Fruit fly (Drosophila melanogaster) whole organism, wandering third instar larva: ENCODE results near the gene Lcp65Ag2.
"Not testable (repeated sequence)": the region's sequence is repeated elsewhere in the genome, so short reads cannot be mapped to it uniquely, and the experiment has no call there.

ENCODE experiments used
- Abd-B ChIP-seq: fragments of >200 bp; optimal IDR thresholded peaks from 2 replicates; lab custom pipeline; 2017; ENCODE audit warnings: missing biosample characterization, missing genetic modification characterization
- CG32264 ChIP-seq: fragments of 200-800 bp; sonication (Bioruptor generic); optimal IDR thresholded peaks from 2 replicates; lab custom pipeline; 2016; ENCODE audit warnings: missing biosample characterization, missing genetic modification characterization
- CG9705 ChIP-seq: fragments of 200-800 bp; sonication (Bioruptor generic); optimal IDR thresholded peaks from 2 replicates; lab custom pipeline; 2018; ENCODE audit warnings: missing biosample characterization, mild to moderate bottlenecking, missing genetic modification characterization
- CrebA ChIP-seq: fragments of 200-800 bp; sonication (Bioruptor generic); optimal IDR thresholded peaks from 2 replicates; lab custom pipeline; 2016; ENCODE audit warnings: missing biosample characterization, mild to moderate bottlenecking, missing genetic modification characterization, borderline replicate concordance
- Dfd ChIP-seq: fragments of >200 bp; optimal IDR thresholded peaks from 2 replicates; lab custom pipeline; 2017; ENCODE audit warnings: missing biosample characterization, missing genetic modification characterization
- Dif ChIP-seq: fragments of 200-275, 200-300 bp; sonication (Bioruptor generic); optimal IDR thresholded peaks from 2 replicates; lab custom pipeline; 2018; ENCODE audit warnings: missing biosample characterization, missing genetic modification characterization; ENCODE audit not compliant: partially characterized antibody
- HLH106 ChIP-seq: fragments of 200-800 bp; optimal IDR thresholded peaks from 3 replicates; lab custom pipeline; 2019; ENCODE audit warnings: missing biosample characterization, mild to moderate bottlenecking, missing genetic modification characterization, moderate library complexity
- Hnf4 ChIP-seq: fragments of 200-800 bp; sonication (Bioruptor generic); optimal IDR thresholded peaks from 2 replicates; lab custom pipeline; 2016; ENCODE audit warnings: missing biosample characterization, mild to moderate bottlenecking, missing genetic modification characterization
- Hr78 ChIP-seq: fragments of >200 bp; optimal IDR thresholded peaks from 2 replicates; lab custom pipeline; 2017; ENCODE audit warnings: missing biosample characterization, missing genetic modification characterization
- Hr83 ChIP-seq: fragments of 200-300 bp; sonication (Bioruptor generic); optimal IDR thresholded peaks from 2 replicates; lab custom pipeline; 2016; ENCODE audit warnings: missing biosample characterization, mild to moderate bottlenecking, missing genetic modification characterization, moderate library complexity; ENCODE audit not compliant: poor library complexity, severe bottlenecking
- Jra ChIP-seq: sonication (Bioruptor generic); optimal IDR thresholded peaks from 2 replicates; lab custom pipeline; 2016; ENCODE audit warnings: missing biosample characterization, missing genetic modification characterization
- Mio ChIP-seq: sonication (Bioruptor generic); optimal IDR thresholded peaks from 2 replicates; lab custom pipeline; 2016; ENCODE audit warnings: missing biosample characterization, missing genetic modification characterization
- Myc ChIP-seq: fragments of >200 bp; optimal IDR thresholded peaks from 2 replicates; lab custom pipeline; 2017
- OdsH ChIP-seq: fragments of 200-800 bp; sonication (Bioruptor generic); optimal IDR thresholded peaks from 2 replicates; lab custom pipeline; 2016; ENCODE audit warnings: missing biosample characterization, mild to moderate bottlenecking, missing genetic modification characterization
- Sp1 ChIP-seq: fragments of 200-800 bp; sonication (Bioruptor generic); optimal IDR thresholded peaks from 3 replicates; lab custom pipeline; 2019; ENCODE audit warnings: missing biosample characterization, mild to moderate bottlenecking, missing genetic modification characterization, moderate library complexity
- Vsx2 ChIP-seq: fragments of 200-300, 225-300 bp; sonication (Bioruptor generic); optimal IDR thresholded peaks from 2 replicates; lab custom pipeline; 2018; ENCODE audit warnings: missing biosample characterization, missing genetic modification characterization; ENCODE audit not compliant: partially characterized antibody
- br ChIP-seq: fragments of 200-800 bp; sonication (Bioruptor generic); optimal IDR thresholded peaks from 2 replicates; lab custom pipeline; 2016; ENCODE audit warnings: missing biosample characterization, missing genetic modification characterization
- dmrt93B ChIP-seq: fragments of 200-800 bp; sonication (Bioruptor generic); optimal IDR thresholded peaks from 2 replicates; lab custom pipeline; 2018; ENCODE audit warnings: missing biosample characterization, mild to moderate bottlenecking, missing genetic modification characterization
- dsf ChIP-seq: sonication (Bioruptor generic); optimal IDR thresholded peaks from 2 replicates; lab custom pipeline; 2016; ENCODE audit warnings: missing biosample characterization, missing genetic modification characterization, borderline replicate concordance
- ey ChIP-seq: fragments of 200-800 bp; sonication (Bioruptor generic); optimal IDR thresholded peaks from 2 replicates; lab custom pipeline; 2016; ENCODE audit warnings: missing biosample characterization, missing genetic modification characterization
- foxo ChIP-seq, 2 experiments: fragments of 200-800 bp; sonication (Bioruptor generic); optimal IDR thresholded peaks; 2 replicates in 1 of 2; 3 replicates in 1 of 2; lab custom pipeline; 2016 to 2017; ENCODE audit warnings: missing biosample characterization in 2 of 2, missing genetic modification characterization in 2 of 2
- fru ChIP-seq: fragments of 200-800 bp; sonication (Bioruptor generic); optimal IDR thresholded peaks from 3 replicates; lab custom pipeline; 2016; ENCODE audit warnings: missing biosample characterization, mild to moderate bottlenecking, missing genetic modification characterization
- h ChIP-seq: fragments of 200-800 bp; sonication (Bioruptor generic); optimal IDR thresholded peaks from 3 replicates; lab custom pipeline; 2016; ENCODE audit warnings: missing biosample characterization, mild to moderate bottlenecking, missing genetic modification characterization
- jim ChIP-seq: fragments of 175-275, 200-325 bp; sonication (Bioruptor generic); optimal IDR thresholded peaks from 2 replicates; lab custom pipeline; 2016; ENCODE audit warnings: missing biosample characterization, mild to moderate bottlenecking, missing genetic modification characterization
- lola ChIP-seq: fragments of >200 bp; optimal IDR thresholded peaks from 2 replicates; lab custom pipeline; 2017; ENCODE audit warnings: missing biosample characterization, missing genetic modification characterization
- pan ChIP-seq: fragments of >200 bp; optimal IDR thresholded peaks from 2 replicates; lab custom pipeline; 2017
- rgr ChIP-seq: fragments of 200-800 bp; sonication (Bioruptor generic); optimal IDR thresholded peaks from 3 replicates; lab custom pipeline; 2016; ENCODE audit warnings: missing biosample characterization, mild to moderate bottlenecking, missing genetic modification characterization
- sage ChIP-seq: fragments of 200-800 bp; sonication (Bioruptor generic); optimal IDR thresholded peaks from 2 replicates; lab custom pipeline; 2016; ENCODE audit warnings: missing biosample characterization, mild to moderate bottlenecking, missing genetic modification characterization
- sv ChIP-seq: fragments of 200-800 bp; sonication (Bioruptor generic); optimal IDR thresholded peaks from 3 replicates; lab custom pipeline; 2016; ENCODE audit warnings: missing biosample characterization, missing genetic modification characterization
- tai ChIP-seq: sonication (Bioruptor generic); optimal IDR thresholded peaks from 2 replicates; lab custom pipeline; 2016; ENCODE audit warnings: missing biosample characterization, missing genetic modification characterization
- usp ChIP-seq: fragments of >200 bp; optimal IDR thresholded peaks from 2 replicates; lab custom pipeline; 2017; ENCODE audit warnings: missing biosample characterization, missing genetic modification characterization
- woc ChIP-seq: sonication (Bioruptor generic); optimal IDR thresholded peaks from 2 replicates; lab custom pipeline; 2016; ENCODE audit warnings: missing biosample characterization, mild to moderate bottlenecking, missing genetic modification characterization

Gene Lcp65Ag2

DNA sequence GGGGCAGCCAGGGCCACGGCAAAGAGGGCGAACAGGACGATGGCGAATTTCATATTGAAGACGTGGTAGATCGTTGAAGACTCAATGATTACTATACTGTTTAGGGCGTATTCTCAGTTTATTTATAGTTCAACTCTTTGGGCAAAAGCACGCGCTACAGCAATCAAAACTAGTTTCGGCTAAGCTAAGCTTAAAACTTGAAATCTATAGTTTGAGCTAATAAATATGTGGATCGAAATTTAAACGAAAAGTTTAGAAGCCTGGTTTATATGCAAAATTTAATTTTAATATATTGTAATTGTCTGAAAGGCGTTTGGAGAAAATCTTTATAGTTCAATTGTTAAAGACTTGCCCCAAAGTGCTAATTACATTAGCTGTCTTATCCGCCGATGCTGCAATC lies 14.5 kb upstream of the Lcp65Ag2 start, which contains the start of gene Cpr65Ax1:
Gene Cpr65Ax1, minus strand, starts transcription at position 101 of the 400 bp plus-strand sequence.
- not testable (repeated sequence) for TF ChIP-seq Hr83; dmrt93B (GFP tag; lab: Kevin White, UChicago); sv
- TF ChIP-seq, all 38 proteins: peak for 0; not testable (repeated sequence) for 38

DNA sequence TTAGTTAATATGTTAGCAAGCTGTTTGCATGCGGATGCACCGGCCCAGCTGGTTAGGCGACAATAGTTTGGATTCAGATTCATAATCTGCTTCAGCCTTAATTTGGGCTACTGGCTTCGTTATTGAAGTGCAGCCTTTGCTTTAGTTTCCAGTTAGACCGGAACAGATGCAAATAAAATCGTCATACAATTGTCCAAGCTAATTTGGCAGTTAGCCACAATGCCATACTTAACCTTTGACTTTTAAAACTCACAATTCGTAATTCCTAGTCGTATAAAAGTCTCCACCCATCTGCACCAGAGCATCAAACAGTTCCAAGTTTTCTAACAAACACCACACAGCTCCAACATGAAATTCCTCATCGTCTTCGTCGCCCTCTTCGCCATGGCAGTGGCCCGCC lies 13.0 kb upstream of the Lcp65Ag2 start, which contains the start of gene Lcp65Ab2:
Gene Lcp65Ab2, plus strand, starts transcription at position 301 of the 400 bp plus-strand sequence.
- TF ChIP-seq CG32264; lola (GFP tag; lab: Kevin White, UChicago); HLH106 (tag; lab: Kevin White, UChicago): not testable (repeated sequence)

DNA sequence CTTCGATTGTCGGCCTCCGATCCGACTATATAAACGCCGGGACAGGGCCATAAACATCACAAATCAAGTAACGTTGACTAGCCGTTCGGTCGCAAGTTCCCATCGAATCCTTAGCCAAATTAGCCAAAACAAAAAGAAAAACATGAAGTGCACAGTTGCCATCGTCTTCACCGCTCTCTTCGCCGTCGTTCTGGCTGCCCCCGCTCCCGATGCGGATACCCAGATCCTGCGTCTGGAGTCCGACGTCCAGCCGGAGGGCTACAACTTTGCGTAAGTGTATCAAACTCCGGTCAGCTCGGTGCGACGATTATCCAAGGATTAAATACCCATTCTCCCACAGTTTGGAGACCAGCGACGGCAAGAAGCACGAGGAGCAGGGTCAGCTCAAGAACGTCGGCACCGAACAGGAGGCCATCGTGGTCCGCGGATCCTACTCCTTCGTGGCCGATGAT lies 11.4 kb upstream of the Lcp65Ag2 start, which contains the start of gene Lcp65Ac:
Gene Lcp65Ac, plus strand, starts transcription at position 51 of the 452 bp plus-strand sequence.
- TF ChIP-seq rgr (no peak), woc (GFP tag; lab: Kevin White, UChicago) (no peak), lola (GFP tag; lab: Kevin White, UChicago) (no peak), foxo (GFP tag; optimal IDR thresholded peaks at IDR 0.05; lab: Kevin White, UChicago) (no peak), fru (GFP tag; lab: Kevin White, UChicago) (no peak), CG9705 (GFP tag; lab: Kevin White, UChicago) (no peak), ey (GFP tag; lab: Kevin White, UChicago) (no peak), OdsH (GFP tag; lab: Kevin White, UChicago) (no peak), Hr83 (no peak), CrebA (GFP tag; lab: Kevin White, UChicago) (no peak), Jra (GFP tag; lab: Kevin White, UChicago) (no peak), jim (GFP tag; lab: Kevin White, UChicago) (no peak), Hr78 (GFP tag; lab: Kevin White, UChicago) (no peak), Sp1 (no peak), dsf (GFP tag; lab: Kevin White, UChicago) (no peak)
- TF ChIP-seq, all 38 proteins: peak for 0

DNA sequence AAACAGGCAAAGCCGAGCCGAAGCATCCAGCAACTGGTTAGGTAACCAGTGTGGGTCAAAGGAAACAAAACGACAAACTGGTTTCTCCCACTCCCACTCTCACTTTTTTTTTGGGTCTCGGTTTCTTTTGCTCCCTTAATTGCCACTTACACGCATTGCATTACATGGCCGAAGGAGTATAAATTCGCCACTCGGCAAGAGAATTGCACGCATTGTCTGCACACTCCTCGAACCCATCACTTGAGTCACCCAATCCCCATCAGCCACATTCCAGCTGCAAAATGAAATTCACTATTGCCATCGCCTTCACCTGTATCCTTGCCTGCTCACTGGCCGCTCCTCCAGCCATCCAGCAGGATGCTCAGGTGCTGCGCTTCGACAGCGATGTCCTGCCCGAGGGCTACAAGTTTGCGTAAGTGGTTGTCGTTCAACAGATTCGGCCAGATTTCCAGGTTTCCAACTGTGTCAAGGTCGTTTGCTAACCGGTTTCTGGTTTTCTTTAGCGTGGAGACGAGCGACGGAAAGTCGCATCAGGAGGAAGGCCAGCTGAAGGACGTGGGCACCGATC lies 9.9 kb upstream of the Lcp65Ag2 start, which contains the start of gene Lcp65Ad:
Gene Lcp65Ad, plus strand, starts transcription at position 208 of the 568 bp plus-strand sequence.
- TF ChIP-seq Mio (GFP tag; lab: Kevin White, UChicago): no peak
- TF ChIP-seq br (GFP tag; lab: Kevin White, UChicago): no peak
- TF ChIP-seq CG9705 (GFP tag; lab: Kevin White, UChicago): no peak
- TF ChIP-seq fru (GFP tag; lab: Kevin White, UChicago): no peak

DNA sequence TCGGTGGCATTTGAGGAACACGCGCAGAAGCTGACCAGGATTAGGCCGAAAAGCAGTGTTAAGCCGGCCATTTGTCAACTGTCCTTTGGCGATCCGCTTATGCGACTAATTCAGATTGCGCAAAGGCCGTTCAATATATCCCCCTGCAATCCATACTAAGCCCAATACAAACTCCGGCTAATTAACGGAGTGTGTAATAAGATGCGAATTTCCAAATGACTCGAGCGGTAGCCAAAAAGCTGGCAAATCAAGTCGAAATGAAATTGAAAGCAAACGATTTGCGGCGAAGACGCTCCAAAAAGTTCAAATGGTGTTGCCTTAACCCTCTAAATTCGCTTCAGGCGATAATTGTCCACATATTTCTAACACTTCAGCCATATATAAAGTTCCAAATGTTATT lies 8.9 kb upstream of the Lcp65Ag2 start, which contains the start of gene Cpr65Aw:
Gene Cpr65Aw, minus strand, starts transcription at position 101 of the 400 bp plus-strand sequence.
- TF ChIP-seq HLH106 (tag; lab: Kevin White, UChicago) (no peak), pan (lab: Kevin White, UChicago) (no peak), jim (GFP tag; lab: Kevin White, UChicago) (no peak), lola (GFP tag; lab: Kevin White, UChicago) (no peak), fru (GFP tag; lab: Kevin White, UChicago) (no peak), h (GFP tag; lab: Kevin White, UChicago) (no peak), rgr (no peak), ey (GFP tag; lab: Kevin White, UChicago) (no peak), usp (GFP tag; lab: Kevin White, UChicago) (no peak), Vsx2 (GFP tag; lab: Kevin White, UChicago) (no peak), Hnf4 (no peak), sage (GFP tag; lab: Kevin White, UChicago) (no peak), woc (GFP tag; lab: Kevin White, UChicago) (no peak), Dfd (GFP tag; lab: Kevin White, UChicago) (no peak)

DNA sequence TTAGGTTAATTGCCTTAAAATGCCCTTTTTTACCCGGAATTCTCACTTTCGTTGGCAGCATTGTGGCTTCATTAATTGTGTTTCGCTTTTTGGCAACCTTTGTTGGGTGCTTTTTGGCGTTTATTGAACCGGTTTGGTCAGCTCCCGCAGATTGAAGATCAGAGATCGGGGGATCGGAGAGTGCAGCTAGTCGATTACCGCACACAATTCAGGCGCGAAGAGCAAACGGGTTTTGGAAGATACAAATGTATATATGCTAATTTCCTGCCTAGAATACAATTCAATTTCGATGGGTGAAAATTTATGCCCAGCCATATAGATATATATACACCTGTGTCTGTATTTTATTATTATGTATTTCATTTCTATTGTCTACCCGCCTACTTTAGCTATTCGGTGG lies 8.1 kb upstream of the Lcp65Ag2 start:
- peak; percentile 15 for TF ChIP-seq Dif (GFP tag; lab: Kevin White, UChicago)
- no peak for TF ChIP-seq dmrt93B (GFP tag; lab: Kevin White, UChicago)
- no peak for TF ChIP-seq OdsH (GFP tag; lab: Kevin White, UChicago)
- TF ChIP-seq Sp1: no peak
- TF ChIP-seq br (GFP tag; lab: Kevin White, UChicago): no peak
- TF ChIP-seq dsf (GFP tag; lab: Kevin White, UChicago): no peak
- peak; percentile 63 for TF ChIP-seq Vsx2 (GFP tag; lab: Kevin White, UChicago)
- no peak for TF ChIP-seq jim (GFP tag; lab: Kevin White, UChicago)
- no peak for TF ChIP-seq usp (GFP tag; lab: Kevin White, UChicago)
- TF ChIP-seq ey (GFP tag; lab: Kevin White, UChicago): no peak
- no peak for TF ChIP-seq Myc (lab: Kevin White, UChicago)
- no peak for TF ChIP-seq Abd-B (GFP tag; lab: Kevin White, UChicago)
- no peak for TF ChIP-seq CG9705 (GFP tag; lab: Kevin White, UChicago)
- no peak for TF ChIP-seq tai (GFP tag; lab: Kevin White, UChicago)
